Fruit fly (Drosophila melanogaster): ENCODE measurements around the gene CG31517.

The CG31517 gene

dm6 chr3R:13921806-13922515 lies 26.3 kb upstream of the CG31517 start (continued):
- TF ChIP-seq CG15269 (tag; optimal IDR thresholded peaks at IDR 0.05) (no peak), ind (GFP tag; optimal IDR thresholded peaks at IDR 0.05) (no peak), CG8281 (tag; optimal IDR thresholded peaks at IDR 0.05) (no peak), pita (GFP tag; optimal IDR thresholded peaks at IDR 0.05) (no peak), CG13424 (tag; optimal IDR thresholded peaks at IDR 0.05) (peak; percentile 15), CG11723 (GFP tag; optimal IDR thresholded peaks at IDR 0.05) (no peak), CG15696 (tag; optimal IDR thresholded peaks at IDR 0.05) (no peak), tap (tag; optimal IDR thresholded peaks at IDR 0.05) (peak; percentile 62), cg (GFP tag; optimal IDR thresholded peaks at IDR 0.05) (no peak), maf-S (GFP tag; optimal IDR thresholded peaks at IDR 0.05) (no peak), Fer2 (tag; optimal IDR thresholded peaks at IDR 0.05) (no peak), CG10366 (GFP tag; IDR thresholded peaks at IDR 0.05) (peak; percentile 10; the same call in 1 of the 2 replicates), pzg (GFP tag; optimal IDR thresholded peaks at IDR 0.05) (no peak), CG6689 (GFP tag; IDR thresholded peaks at IDR 0.05) (peak; percentile 53; the same call in 1 of the 2 replicates), CG12299 (tag; optimal IDR thresholded peaks at IDR 0.05) (no peak), hkb (optimal IDR thresholded peaks at IDR 0.05) (no peak), hkb (GFP tag; IDR thresholded peaks at IDR 0.05) (peak; percentile 54), sqz (GFP tag; optimal IDR thresholded peaks at IDR 0.05) (no peak), bsh (GFP tag; optimal IDR thresholded peaks at IDR 0.05) (peak; percentile 40 to 50), rib (GFP tag; IDR thresholded peaks at IDR 0.05) (no peak), ken (GFP tag; IDR thresholded peaks at IDR 0.05) (no peak), gcm (GFP tag; optimal IDR thresholded peaks at IDR 0.05) (no peak), ranshi (GFP tag; IDR thresholded peaks at IDR 0.05) (peak; percentile 39; the same call in 1 of the 2 replicates), sima (GFP tag; optimal IDR thresholded peaks at IDR 0.05) (no peak), Stat92E (GFP tag; optimal IDR thresholded peaks at IDR 0.05) (no peak), ERR (GFP tag; optimal IDR thresholded peaks at IDR 0.05) (no peak), E2f2 (GFP tag; IDR thresholded peaks at IDR 0.05) (no peak), tll (GFP tag; optimal IDR thresholded peaks at IDR 0.05) (no peak), Dbx (GFP tag; IDR thresholded peaks at IDR 0.05) (no peak), otp (GFP tag; IDR thresholded peaks at IDR 0.05) (no peak), B-H1 (GFP tag; IDR thresholded peaks at IDR 0.05) (no peak), CG4360 (GFP tag; IDR thresholded peaks at IDR 0.05) (peak; percentile 67), Blimp-1 (GFP tag; optimal IDR thresholded peaks at IDR 0.05) (peak; percentile 68), bbx (GFP tag; IDR thresholded peaks at IDR 0.05; ENCODE audit: partially characterized antibody) (0 out of 2 replicates have a peak, but pooled peaks have one; percentile 28), CG11504 (tag; optimal IDR thresholded peaks at IDR 0.05) (peak; percentile 68), ci (GFP tag; IDR thresholded peaks at IDR 0.05) (peak; percentile 83), kni (GFP tag; optimal IDR thresholded peaks at IDR 0.05) (no peak), CG2129 (GFP tag; IDR thresholded peaks at IDR 0.05; ENCODE audit: partially characterized antibody) (0 out of 2 replicates have a peak, but pooled peaks have one; percentile 19), esg (GFP tag; conservative IDR thresholded peaks at IDR 0.05) (no peak; the same call in 1 of the 2 replicates), zfh1 (GFP tag; IDR thresholded peaks at IDR 0.05) (peak; percentile 90), Dek (tag; optimal IDR thresholded peaks at IDR 0.05) (no peak), Dp (GFP tag; optimal IDR thresholded peaks at IDR 0.05) (no peak), CG11695 (GFP tag; IDR thresholded peaks at IDR 0.05) (no peak), PHDP (tag; optimal IDR thresholded peaks at IDR 0.05) (no peak), onecut (GFP tag; IDR thresholded peaks at IDR 0.05) (peak; percentile 47; the same call in 1 of the 2 replicates), gcm2 (GFP tag; optimal IDR thresholded peaks at IDR 0.05) (no peak), bcd (GFP tag; optimal IDR thresholded peaks at IDR 0.05) (no peak), Sox102F (GFP tag; optimal IDR thresholded peaks at IDR 0.05) (peak; percentile 21), Mes4 (GFP tag; optimal IDR thresholded peaks at IDR 0.05) (no peak)

All from whole organism, embryonic.